Worm (Caenorhabditis elegans): ENCODE measurements around the gene K12B6.9.

DNA sequence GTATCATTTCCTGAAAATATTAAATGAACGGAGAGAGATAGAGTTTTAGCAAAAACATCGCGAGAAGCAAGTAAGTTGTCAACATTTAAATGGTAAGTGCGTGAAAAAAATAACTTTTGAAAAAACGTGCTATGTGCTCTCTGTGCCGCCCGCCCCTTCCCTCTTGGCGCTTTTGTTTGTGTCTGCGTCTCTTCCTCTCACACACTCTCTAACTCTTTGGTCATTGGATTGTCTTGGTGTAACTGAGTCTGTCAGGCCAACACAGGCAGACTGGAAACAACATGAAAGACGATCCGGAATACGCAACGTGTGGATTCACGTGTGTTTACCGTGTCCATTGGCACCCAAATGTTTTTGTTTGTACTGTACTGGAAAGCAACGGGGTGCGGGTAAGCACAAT, 43.6 kb upstream of the K12B6.9 start, which contains the start of gene T28C12.6:
- no peak for TF ChIP-seq unc-62 (GFP tag; optimal IDR thresholded peaks at IDR 0.05 in 1 of 2)
- no peak for TF ChIP-seq unc-62 (tag; optimal IDR thresholded peaks at IDR 0.05)
- TF ChIP-seq zag-1 (tag; optimal IDR thresholded peaks at IDR 0.05): no peak
- no peak for TF ChIP-seq hlh-11 (tag; optimal IDR thresholded peaks at IDR 0.05)
- no peak for TF ChIP-seq lsy-2 (tag; optimal IDR thresholded peaks at IDR 0.05)
- no peak for TF ChIP-seq Y48G9A.11 (GFP tag; IDR thresholded peaks at IDR 0.05)
- TF ChIP-seq ZK337.2 (GFP tag; IDR thresholded peaks at IDR 0.05): no peak
- TF ChIP-seq nhr-11 (tag; optimal IDR thresholded peaks at IDR 0.05): no peak

Measured in whole organism, L4 larva.